Fruit fly (Drosophila melanogaster) whole organism, prepupa: Measurements from ENCODE around the gene CG42810.

Experiments
- CG11294 ChIP-seq: fragments of 200-800 bp; sonication (Bioruptor generic); IDR thresholded peaks from 2 replicates; pipeline ENCODE4 v1.3.6; 2022; ENCODE audit warnings: missing biosample characterization, missing genetic modification characterization
- CG34406 ChIP-seq: fragments of 200-800 bp; sonication (Bioruptor generic); optimal IDR thresholded peaks from 3 replicates; lab custom pipeline; 2016; ENCODE audit warnings: missing biosample characterization, missing genetic modification characterization
- salr ChIP-seq, 2 experiments: fragments of 200-800 bp; sonication (Bioruptor generic); optimal IDR thresholded peaks; 3 replicates each; lab custom pipeline; 2016 to 2018; ENCODE audit warnings: missing biosample characterization in 2 of 2, missing genetic modification characterization in 2 of 2, mild to moderate bottlenecking in 1 of 2

dm6 chr2L:13434795-13435634 is 24.5 kb upstream of the CG42810 start, which contains the start of gene Tehao:
- TF ChIP-seq salr (GFP tag; optimal IDR thresholded peaks at IDR 0.05; lab: Kevin White, UChicago), result no peak
- TF ChIP-seq CG11294 (GFP tag; lab: Robert Waterston, UW), result no peak
- no peak for TF ChIP-seq CG34406 (GFP tag; lab: Kevin White, UChicago)
